Worm (Caenorhabditis elegans) whole organism, late embryonic: ENCODE measurements around the gene Y11D7A.19.
"Not testable (repeated sequence)": the region's sequence is repeated elsewhere in the genome, so short reads cannot be mapped to it uniquely, and the experiment has no call there.

Experiments
- C08G9.2 ChIP-seq: sonication (generic microtip); optimal IDR thresholded peaks from 2 replicates; lab custom pipeline; 2016; ENCODE audit warnings: mild to moderate bottlenecking, missing genetic modification characterization, moderate library complexity, missing compliant biosample characterization
- C38D4.7 ChIP-seq: fragments of 200-800 bp; sonication (Bioruptor generic); optimal IDR thresholded peaks from 2 replicates; lab custom pipeline; 2018; ENCODE audit warnings: mild to moderate bottlenecking, missing genetic modification characterization, moderate library complexity, missing compliant biosample characterization
- F13H6.1 ChIP-seq: sonication (generic microtip); optimal IDR thresholded peaks from 2 replicates; lab custom pipeline; 2016; ENCODE audit warnings: missing genetic modification characterization, missing compliant biosample characterization
- K09A11.1 ChIP-seq: sonication (generic microtip); optimal IDR thresholded peaks from 2 replicates; lab custom pipeline; 2017; ENCODE audit warnings: antibody characterized with exemption, mild to moderate bottlenecking, missing genetic modification characterization, missing compliant biosample characterization; ENCODE audit not compliant: insufficient read depth
- T23F11.4 ChIP-seq: fragments of 200-800 bp; sonication (Bioruptor generic); optimal IDR thresholded peaks from 2 replicates; lab custom pipeline; 2018; ENCODE audit warnings: mild to moderate bottlenecking, missing genetic modification characterization, missing compliant biosample characterization
- Y22D7AL.16 ChIP-seq: sonication (generic microtip); optimal IDR thresholded peaks from 2 replicates; lab custom pipeline; 2016; ENCODE audit warnings: missing genetic modification characterization, missing compliant biosample characterization
- ahr-1 ChIP-seq: sonication (generic microtip); optimal IDR thresholded peaks from 2 replicates; lab custom pipeline; 2016; ENCODE audit warnings: missing genetic modification characterization, missing compliant biosample characterization
- ama-1 ChIP-seq: fragments of 150-350 bp; optimal IDR thresholded peaks from 2 replicates; lab custom pipeline; 2014
- ceh-18 ChIP-seq: sonication (generic microtip); optimal IDR thresholded peaks from 2 replicates; lab custom pipeline; 2016; ENCODE audit warnings: missing genetic modification characterization, missing compliant biosample characterization
- ceh-19 ChIP-seq: fragments of 200-800 bp; sonication (Bioruptor generic); optimal IDR thresholded peaks from 2 replicates; lab custom pipeline; 2018; ENCODE audit warnings: mild to moderate bottlenecking, missing genetic modification characterization, missing compliant biosample characterization
- ceh-2 ChIP-seq: sonication (generic microtip); optimal IDR thresholded peaks from 2 replicates; lab custom pipeline; 2016; ENCODE audit warnings: missing genotype, missing genetic modification characterization, missing compliant biosample characterization
- ceh-22 ChIP-seq: sonication (generic microtip); optimal IDR thresholded peaks from 2 replicates; lab custom pipeline; 2017; ENCODE audit warnings: missing biosample characterization, missing genetic modification characterization
- ceh-30 ChIP-seq: fragments of 150-350 bp; optimal IDR thresholded peaks from 2 replicates; lab custom pipeline; 2014; ENCODE audit warnings: missing biosample characterization, missing genetic modification characterization
- ceh-31 ChIP-seq: sonication (generic microtip); optimal IDR thresholded peaks from 2 replicates; lab custom pipeline; 2016; ENCODE audit warnings: missing genetic modification characterization, missing compliant biosample characterization
- ceh-34 ChIP-seq: sonication (generic microtip); optimal IDR thresholded peaks from 2 replicates; lab custom pipeline; 2016; ENCODE audit warnings: mild to moderate bottlenecking, missing genetic modification characterization, missing compliant biosample characterization
- ceh-45 ChIP-seq: fragments of 200-800 bp; sonication (Bioruptor generic); IDR thresholded peaks from 2 replicates; pipeline ENCODE4 v1.3.6; 2022; ENCODE audit warnings: missing genetic modification reagents, missing genetic modification characterization, missing compliant biosample characterization
- ceh-9 ChIP-seq: sonication (generic microtip); optimal IDR thresholded peaks from 2 replicates; lab custom pipeline; 2016; ENCODE audit warnings: mild to moderate bottlenecking, missing genetic modification characterization, inconsistent platforms, missing compliant biosample characterization
- che-1 ChIP-seq: sonication (generic microtip); optimal IDR thresholded peaks from 2 replicates; lab custom pipeline; 2016; ENCODE audit warnings: mild to moderate bottlenecking, missing genetic modification characterization, missing compliant biosample characterization
- elt-4 ChIP-seq: sonication (generic microtip); optimal IDR thresholded peaks from 2 replicates; lab custom pipeline; 2016; ENCODE audit warnings: missing genetic modification characterization, missing compliant biosample characterization
- ets-4 ChIP-seq: sonication (generic microtip); optimal IDR thresholded peaks from 2 replicates; lab custom pipeline; 2016; ENCODE audit warnings: missing genetic modification characterization, missing compliant biosample characterization
- fax-1 ChIP-seq: sonication (generic microtip); optimal IDR thresholded peaks from 2 replicates; lab custom pipeline; 2016; ENCODE audit warnings: missing genotype, missing genetic modification characterization, missing compliant biosample characterization
- gmeb-2 ChIP-seq: sonication (generic microtip); optimal IDR thresholded peaks from 2 replicates; lab custom pipeline; 2016; ENCODE audit warnings: missing genetic modification characterization, inconsistent platforms, missing compliant biosample characterization
- hlh-6 ChIP-seq: sonication (generic microtip); optimal IDR thresholded peaks from 2 replicates; lab custom pipeline; 2016; ENCODE audit warnings: missing genotype, missing genetic modification characterization, missing compliant biosample characterization
- mec-3 ChIP-seq: sonication (generic microtip); optimal IDR thresholded peaks from 2 replicates; lab custom pipeline; 2016; ENCODE audit warnings: borderline replicate concordance, missing genetic modification characterization, missing compliant biosample characterization
- nhr-11 ChIP-seq: fragments of 150-350 bp; optimal IDR thresholded peaks from 2 replicates; lab custom pipeline; 2014; ENCODE audit warnings: missing biosample characterization, missing genetic modification characterization
- npax-4 ChIP-seq: sonication (generic microtip); optimal IDR thresholded peaks from 2 replicates; lab custom pipeline; 2016; ENCODE audit warnings: missing genetic modification characterization, missing compliant biosample characterization
- pag-3 ChIP-seq: sonication (generic microtip); optimal IDR thresholded peaks from 2 replicates; lab custom pipeline; 2016; ENCODE audit warnings: missing compliant biosample characterization, missing genetic modification characterization, borderline replicate concordance
- pha-4 ChIP-seq: fragments of 150-350 bp; optimal IDR thresholded peaks from 2 replicates; lab custom pipeline; 2018; ENCODE audit warnings: missing biosample characterization, missing genetic modification reagents, missing genetic modification characterization
- pqm-1 ChIP-seq: sonication (generic microtip); optimal IDR thresholded peaks from 2 replicates; lab custom pipeline; 2016; ENCODE audit warnings: missing genetic modification characterization, missing compliant biosample characterization
- sox-4 ChIP-seq: sonication (generic microtip); optimal IDR thresholded peaks from 2 replicates; lab custom pipeline; 2017; ENCODE audit warnings: mild to moderate bottlenecking, missing genetic modification characterization, inconsistent platforms, missing compliant biosample characterization
- tbx-2 ChIP-seq: sonication (generic microtip); optimal IDR thresholded peaks from 2 replicates; lab custom pipeline; 2016; ENCODE audit warnings: missing genetic modification characterization, missing compliant biosample characterization
- tbx-7 ChIP-seq: sonication (generic microtip); optimal IDR thresholded peaks from 2 replicates; lab custom pipeline; 2016; ENCODE audit warnings: missing genotype, missing genetic modification characterization, missing compliant biosample characterization
- ttx-3 ChIP-seq: sonication (generic microtip); optimal IDR thresholded peaks from 2 replicates; lab custom pipeline; 2016; ENCODE audit warnings: missing genetic modification reagents, missing genetic modification characterization, missing compliant biosample characterization
- unc-3 ChIP-seq, 2 experiments: fragments of 200-800 bp in 1 of 2; sonication (Bioruptor generic) in 1 of 2; sonication (generic microtip) in 1 of 2; conservative IDR thresholded peaks in 1 of 2; optimal IDR thresholded peaks in 1 of 2; 2 replicates each; pipeline versions ENCODE4 v1.3.6 to Lab custom; 2016 to 2022; ENCODE audit warnings: missing compliant biosample characterization in 2 of 2, missing genetic modification characterization in 2 of 2, missing genetic modification reagents in 1 of 2
- unc-86 ChIP-seq: sonication (generic microtip); optimal IDR thresholded peaks from 2 replicates; lab custom pipeline; 2016; ENCODE audit warnings: missing genetic modification characterization, missing compliant biosample characterization
- zip-5 ChIP-seq: sonication (generic microtip); optimal IDR thresholded peaks from 2 replicates; lab custom pipeline; 2016; ENCODE audit warnings: missing genetic modification characterization, missing compliant biosample characterization

Y11D7A.19 gene

DNA sequence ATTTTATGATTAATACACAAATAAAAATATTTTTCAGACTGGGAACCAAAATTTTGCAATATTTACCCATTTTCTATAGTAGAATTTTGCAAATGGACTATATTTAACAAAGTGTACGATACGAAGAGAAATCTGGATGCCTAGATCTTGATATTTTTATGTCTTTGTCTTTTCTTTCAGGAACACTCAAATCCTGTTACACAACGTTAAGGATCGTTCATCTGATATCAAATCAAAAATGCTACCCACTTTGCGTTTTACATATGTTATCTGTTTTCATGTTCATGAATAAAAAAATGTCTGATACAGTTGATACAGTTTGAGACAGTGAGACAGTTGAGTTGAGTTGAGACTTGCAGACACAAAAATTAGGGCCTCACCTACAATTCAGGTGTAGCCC lies 29.9 kb upstream of the Y11D7A.19 start, which contains the start of gene F49C12.1:
F49C12.1 (minus strand) TSS at position 70 of the 400 bp plus-strand sequence.
- TF ChIP-seq ets-4 (tag; lab: Kevin White, UChicago) = no peak
- no peak for TF ChIP-seq elt-4 (tag; lab: Kevin White, UChicago)
- no peak for TF ChIP-seq ceh-19 (GFP tag; lab: Kevin White, UChicago)
- TF ChIP-seq ceh-18 (tag; lab: Kevin White, UChicago) = no peak
- no peak for TF ChIP-seq unc-86 (tag; lab: Kevin White, UChicago)
- TF ChIP-seq Y22D7AL.16 (tag; lab: Kevin White, UChicago) = no peak
- TF ChIP-seq pha-4 (tag; lab: Kevin White, UChicago) = no peak

DNA sequence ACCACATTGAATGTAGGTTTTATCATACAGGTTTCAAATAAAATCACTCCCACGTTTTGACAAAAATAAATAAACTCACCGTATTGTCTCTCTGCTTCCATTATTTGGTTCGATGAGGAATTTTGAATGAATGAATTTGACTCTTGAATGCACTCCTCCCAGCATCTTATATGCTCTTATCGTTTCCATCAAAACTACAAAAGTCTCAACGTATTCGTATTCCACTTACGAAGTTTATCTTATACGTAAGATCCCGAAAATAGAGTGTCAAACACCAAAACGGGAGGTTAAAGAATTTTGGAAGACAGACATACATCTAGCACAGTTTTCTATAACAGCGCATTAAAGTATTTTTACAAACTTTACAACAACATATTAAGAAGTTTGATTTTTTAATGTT lies 27.5 kb upstream of the Y11D7A.19 start, which contains the start of gene nhr-264:
nhr-264 (minus strand) TSS at position 101 of the 400 bp plus-strand sequence.
- TF ChIP-seq ceh-18 (tag; lab: Kevin White, UChicago); zip-5 (tag; lab: Kevin White, UChicago); ceh-30: not testable (repeated sequence)

DNA sequence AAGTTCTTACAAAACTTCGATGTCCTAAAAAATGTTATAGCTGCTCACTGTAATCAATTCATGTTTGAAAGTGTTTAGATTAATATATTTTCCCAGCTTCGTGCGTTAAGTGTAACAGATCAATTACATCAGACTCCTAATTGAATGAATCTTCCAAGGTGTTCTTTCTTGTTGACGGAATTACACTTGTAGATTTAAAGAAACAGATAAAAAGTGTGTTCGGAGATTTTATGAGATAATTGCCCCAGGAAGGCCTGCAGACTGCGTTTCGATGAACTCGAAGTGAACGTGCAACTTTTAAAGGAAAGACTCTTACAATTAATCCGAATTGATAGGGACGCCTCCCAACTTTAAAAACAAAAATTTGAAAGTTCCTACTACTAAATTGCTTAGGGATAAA lies 23.3 kb upstream of the Y11D7A.19 start:
- TF ChIP-seq tbx-7 (tag; lab: Kevin White, UChicago) = no peak
- TF ChIP-seq C38D4.7 (GFP tag; lab: Kevin White, UChicago) = no peak
- TF ChIP-seq ceh-22 (tag; lab: Kevin White, UChicago) = no peak
- TF ChIP-seq ahr-1 (tag; lab: Kevin White, UChicago) = no peak
- TF ChIP-seq mec-3 (tag; lab: Kevin White, UChicago) = no peak
- TF ChIP-seq F13H6.1 = no peak
- no peak for TF ChIP-seq unc-3 (GFP tag; conservative IDR thresholded peaks at IDR 0.05; lab: Robert Waterston, UW)
- no peak for TF ChIP-seq unc-3 (tag; optimal IDR thresholded peaks at IDR 0.05; lab: Kevin White, UChicago)
- no peak for TF ChIP-seq ceh-31 (tag; lab: Kevin White, UChicago)
- no peak for TF ChIP-seq K09A11.1 (tag; lab: Kevin White, UChicago)
- no peak for TF ChIP-seq hlh-6

DNA sequence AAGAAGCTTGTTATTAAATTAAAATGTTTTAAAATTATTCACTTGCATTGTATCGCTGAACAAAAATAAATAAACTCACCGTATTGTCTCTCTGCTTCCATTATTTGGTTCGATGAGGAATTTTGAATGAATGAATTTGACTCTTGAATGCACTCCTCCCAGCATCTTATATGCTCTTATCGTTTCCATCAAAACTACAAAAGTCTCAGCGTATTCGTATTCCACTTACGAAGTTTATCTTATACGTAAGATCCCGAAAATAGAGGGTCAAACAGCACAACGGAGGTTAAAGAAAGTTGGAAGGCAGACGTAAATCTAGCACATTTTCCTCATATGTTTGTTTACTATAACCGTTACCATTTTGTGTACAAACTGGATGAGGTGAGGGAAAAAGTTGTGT lies 19.9 kb upstream of the Y11D7A.19 start, which contains the start of gene nhr-267:
nhr-267 (minus strand) TSS at position 101 of the 400 bp plus-strand sequence.
- TF ChIP-seq nhr-11, ceh-34, che-1 (tag; lab: Kevin White, UChicago): not testable (repeated sequence)
- TF ChIP-seq, all 69 proteins: peak for 0; not testable (repeated sequence) for 69

DNA sequence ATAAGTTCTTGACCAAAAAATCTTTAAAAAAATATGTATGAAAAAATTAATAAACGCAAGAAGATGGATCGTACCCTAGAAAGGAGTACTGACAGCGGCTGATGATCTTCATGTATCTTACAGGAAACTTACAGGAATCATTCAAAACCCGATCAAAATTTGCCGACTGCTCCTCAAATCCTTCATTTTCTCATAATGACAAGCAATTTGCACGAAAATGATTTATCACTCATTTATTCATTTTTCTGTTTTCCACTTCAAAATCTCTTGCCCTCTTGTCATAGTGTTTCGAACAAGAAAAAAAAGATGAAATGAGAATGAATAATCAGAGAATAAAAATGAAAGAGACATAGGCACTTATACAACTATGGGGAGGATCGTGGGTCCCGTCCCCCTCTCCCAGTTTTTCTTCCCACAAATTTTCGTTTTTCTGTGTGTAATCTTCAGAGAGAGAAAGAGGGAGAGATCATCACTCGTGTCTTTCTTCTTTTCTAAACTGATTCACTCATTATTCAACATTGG lies 7.7 kb upstream of the Y11D7A.19 start, which contains the start of gene nmy-3:
nmy-3 (plus strand) TSS at position 472 of the 522 bp plus-strand sequence.
- TF ChIP-seq ets-4 (tag; lab: Kevin White, UChicago) (no peak), gmeb-2 (tag; lab: Kevin White, UChicago) (no peak), pha-4 (tag; lab: Kevin White, UChicago) (no peak), npax-4 (no peak), unc-86 (tag; lab: Kevin White, UChicago) (no peak), pqm-1 (no peak), tbx-2 (tag; lab: Kevin White, UChicago) (no peak), ceh-31 (tag; lab: Kevin White, UChicago) (no peak)

DNA sequence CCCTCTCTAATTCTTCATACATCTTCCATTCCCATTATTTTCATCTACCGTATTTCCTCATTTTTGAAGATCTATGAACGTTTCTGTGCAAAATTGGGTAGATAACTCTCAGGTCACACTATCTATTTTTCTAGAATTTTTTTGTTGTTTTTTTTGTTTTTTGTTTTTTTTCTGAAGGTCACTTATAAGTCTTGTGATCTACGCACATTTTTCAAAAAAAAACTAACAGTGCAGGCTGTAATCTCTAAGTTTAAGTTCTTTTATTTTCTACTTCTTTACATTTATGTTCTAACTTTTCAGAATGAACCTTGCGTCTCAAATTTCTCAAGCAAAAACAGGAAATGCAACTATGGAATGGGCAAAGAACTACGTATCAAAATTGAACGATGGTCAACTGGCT lies 3.4 kb upstream of the Y11D7A.19 start, which contains the start of gene flh-3:
flh-3 (plus strand) TSS at position 301 of the 400 bp plus-strand sequence.
- TF ChIP-seq ceh-34 (tag; lab: Kevin White, UChicago) (no peak), T23F11.4 (no peak), C38D4.7 (GFP tag; lab: Kevin White, UChicago) (no peak), unc-3 (GFP tag; conservative IDR thresholded peaks at IDR 0.05; lab: Robert Waterston, UW) (no peak), unc-3 (tag; optimal IDR thresholded peaks at IDR 0.05; lab: Kevin White, UChicago) (no peak), ttx-3 (tag; lab: Kevin White, UChicago) (no peak), ceh-18 (tag; lab: Kevin White, UChicago) (no peak), sox-4 (no peak), hlh-6 (no peak), nhr-11 (tag; lab: Kevin White, UChicago) (no peak), ceh-45 (GFP tag; lab: Robert Waterston, UW) (no peak), ceh-19 (GFP tag; lab: Kevin White, UChicago) (no peak), ceh-31 (tag; lab: Kevin White, UChicago) (no peak), ets-4 (tag; lab: Kevin White, UChicago) (no peak), fax-1 (tag; lab: Kevin White, UChicago) (no peak), pag-3 (tag; lab: Kevin White, UChicago) (no peak), ama-1 (lab: Kevin White, UChicago) (no peak), ceh-9 (tag; lab: Kevin White, UChicago) (no peak), C08G9.2 (tag; lab: Kevin White, UChicago) (no peak), ceh-2 (tag; lab: Kevin White, UChicago) (no peak)
